Worm (Caenorhabditis elegans) whole organism, L4/young adult: ENCODE results near the gene T24C2.5.

Experiments
- W03F9.2 ChIP-seq: fragments of 150-350 bp; optimal IDR thresholded peaks from 2 replicates; lab custom pipeline; 2014; ENCODE audit warnings: missing biosample characterization, missing genetic modification characterization
- dao-5 ChIP-seq: sonication (generic microtip); optimal IDR thresholded peaks from 2 replicates; lab custom pipeline; 2016; ENCODE audit warnings: missing genotype, missing genetic modification characterization, moderate library complexity, missing compliant biosample characterization
- him-1 ChIP-seq: sonication (generic microtip); optimal IDR thresholded peaks from 2 replicates; lab custom pipeline; 2016; ENCODE audit warnings: missing genotype, missing genetic modification reagents, missing genetic modification characterization, missing compliant biosample characterization

- TF ChIP-seq him-1 (tag; lab: Kevin White, UChicago), result no peak
- no peak for TF ChIP-seq dao-5
- TF ChIP-seq W03F9.2 (tag; lab: Kevin White, UChicago), result no peak
These were observed 50.1 kb downstream of the T24C2.5 start for ce11 chrX:14584335-14584734.
